Fruit fly (Drosophila melanogaster): Measurements from ENCODE around the gene CG9215.

Gene CG9215

DNA sequence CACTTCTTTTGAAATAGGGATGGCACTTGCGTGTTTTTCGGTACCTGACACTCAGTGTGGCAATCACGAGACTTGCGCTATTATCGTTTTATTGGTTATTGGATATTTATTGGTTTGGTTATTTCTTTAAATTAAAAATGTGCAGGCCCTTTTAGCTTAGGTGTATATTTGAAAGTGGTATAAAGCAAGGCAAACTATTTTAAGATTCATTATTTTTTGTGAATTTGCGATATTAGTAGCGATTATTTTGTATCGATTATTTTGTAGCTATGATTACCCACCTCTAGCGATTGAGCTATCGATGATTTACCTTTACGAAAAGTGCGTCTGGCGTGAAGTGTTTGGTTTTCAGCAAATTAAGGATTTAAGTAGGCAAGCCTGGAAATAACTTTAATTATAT is at the start of gene CG9215, which contains the start of gene CG8097 (continued):
- no peak for TF ChIP-seq prd (optimal IDR thresholded peaks at IDR 0.05)
- peak; percentile 6; the same call in 1 of the 3 replicates for TF ChIP-seq prd (GFP tag; IDR thresholded peaks at IDR 0.05)
- TF ChIP-seq HLH3B (GFP tag; IDR thresholded peaks at IDR 0.05), result no peak
- no peak for TF ChIP-seq E2f1 (GFP tag; IDR thresholded peaks at IDR 0.05)
- TF ChIP-seq CG2875 (GFP tag; optimal IDR thresholded peaks at IDR 0.05), result no peak
- TF ChIP-seq D19A (tag; optimal IDR thresholded peaks at IDR 0.05), result no peak
- no peak for TF ChIP-seq rib (GFP tag; IDR thresholded peaks at IDR 0.05)
- no peak for TF ChIP-seq ems (GFP tag; optimal IDR thresholded peaks at IDR 0.05)
- no peak for TF ChIP-seq CG2202 (tag; optimal IDR thresholded peaks at IDR 0.05)
- TF ChIP-seq CG17612 (GFP tag; IDR thresholded peaks at IDR 0.05), result no peak
- no peak for TF ChIP-seq CG11560 (tag; IDR thresholded peaks at IDR 0.05)
- no peak for TF ChIP-seq CG1529 (GFP tag; optimal IDR thresholded peaks at IDR 0.05)
- no peak for TF ChIP-seq BtbVII (GFP tag; optimal IDR thresholded peaks at IDR 0.05)
- no peak for TF ChIP-seq CG15269 (tag; optimal IDR thresholded peaks at IDR 0.05)
- no peak for TF ChIP-seq Adf1 (GFP tag; IDR thresholded peaks at IDR 0.05)
- no peak for TF ChIP-seq CG30431 (GFP tag; optimal IDR thresholded peaks at IDR 0.05)
- no peak for TF ChIP-seq HLHmδ (GFP tag; optimal IDR thresholded peaks at IDR 0.05)
- no peak for TF ChIP-seq cg (GFP tag; optimal IDR thresholded peaks at IDR 0.05)
- no peak for TF ChIP-seq D (optimal IDR thresholded peaks at IDR 0.05)
- TF ChIP-seq D (GFP tag; optimal IDR thresholded peaks at IDR 0.05), result no peak
- peak; percentile 30 for TF ChIP-seq CG12155 (GFP tag; optimal IDR thresholded peaks at IDR 0.05)
- no peak for TF ChIP-seq tup (GFP tag; optimal IDR thresholded peaks at IDR 0.05)
- TF ChIP-seq NC2α (GFP tag; optimal IDR thresholded peaks at IDR 0.05), result no peak
- TF ChIP-seq Ravus (GFP tag; IDR thresholded peaks at IDR 0.05), result no peak
- TF ChIP-seq ash1 (GFP tag; optimal IDR thresholded peaks at IDR 0.05), result no peak
- no peak for TF ChIP-seq CG1647 (GFP tag; optimal IDR thresholded peaks at IDR 0.05)
- peak; percentile 41 for TF ChIP-seq bab2 (GFP tag; optimal IDR thresholded peaks at IDR 0.05)
- no peak for TF ChIP-seq Fer2 (tag; optimal IDR thresholded peaks at IDR 0.05)
- TF ChIP-seq CG30020 (tag; optimal IDR thresholded peaks at IDR 0.05), result peak; percentile 53
- peak; percentile 5 for TF ChIP-seq CG8944 (GFP tag; optimal IDR thresholded peaks at IDR 0.05)
- TF ChIP-seq Six4 (GFP tag; optimal IDR thresholded peaks at IDR 0.05), result no peak
- TF ChIP-seq BEAF-32 (GFP tag; optimal IDR thresholded peaks at IDR 0.05), result peak; percentile 96
- no peak for TF ChIP-seq ci (GFP tag; IDR thresholded peaks at IDR 0.05)
- no peak for TF ChIP-seq CG32772 (GFP tag; IDR thresholded peaks at IDR 0.05)
- no peak for TF ChIP-seq CG18599 (GFP tag; optimal IDR thresholded peaks at IDR 0.05)
- no peak for TF ChIP-seq fru (optimal IDR thresholded peaks at IDR 0.05)
- TF ChIP-seq gem (tag; optimal IDR thresholded peaks at IDR 0.05), result no peak
- TF ChIP-seq E2f2 (GFP tag; IDR thresholded peaks at IDR 0.05), result peak; percentile 64
- no peak for TF ChIP-seq Dek (tag; optimal IDR thresholded peaks at IDR 0.05)
- no peak for TF ChIP-seq CG1603 (tag; optimal IDR thresholded peaks at IDR 0.05)
- TF ChIP-seq CG13123 (GFP tag; optimal IDR thresholded peaks at IDR 0.05), result no peak
- TF ChIP-seq Hr39 (optimal IDR thresholded peaks at IDR 0.05), result no peak
- TF ChIP-seq fd64A (GFP tag; optimal IDR thresholded peaks at IDR 0.05), result no peak
- TF ChIP-seq pros (GFP tag; optimal IDR thresholded peaks at IDR 0.05), result no peak
- no peak for TF ChIP-seq CG3726 (GFP tag; IDR thresholded peaks at IDR 0.05)
- no peak for TF ChIP-seq nom (GFP tag; optimal IDR thresholded peaks at IDR 0.05)
- TF ChIP-seq CG7786 (GFP tag; optimal IDR thresholded peaks at IDR 0.05), result peak; percentile 41
- TF ChIP-seq Dip3 (GFP tag; optimal IDR thresholded peaks at IDR 0.05), result peak; percentile 44
- no peak for TF ChIP-seq CG12744 (GFP tag; optimal IDR thresholded peaks at IDR 0.05)
- peak in 1 of 2 experiments; percentile 5 for TF ChIP-seq chif (GFP tag; optimal IDR thresholded peaks at IDR 0.05)
- peak; percentile 2 for TF ChIP-seq nerfin-1 (tag; optimal IDR thresholded peaks at IDR 0.05)
- no peak for TF ChIP-seq CG15073 (GFP tag; optimal IDR thresholded peaks at IDR 0.05)
- TF ChIP-seq dysf (GFP tag; IDR thresholded peaks at IDR 0.05), result no peak
- no peak for TF ChIP-seq CG4282 (GFP tag; optimal IDR thresholded peaks at IDR 0.05)

All from whole organism, embryonic.